Worm (Caenorhabditis elegans) whole organism, L4/young adult: Measurements from ENCODE around the gene W01A11.1.

Experiments used
- W03F9.2 ChIP-seq: fragments of 150-350 bp; optimal IDR thresholded peaks from 2 replicates; lab custom pipeline; 2014; ENCODE audit warnings: missing biosample characterization, missing genetic modification characterization
- dao-5 ChIP-seq: sonication (generic microtip); optimal IDR thresholded peaks from 2 replicates; lab custom pipeline; 2016; ENCODE audit warnings: missing genotype, missing genetic modification characterization, moderate library complexity, missing compliant biosample characterization
- him-1 ChIP-seq: sonication (generic microtip); optimal IDR thresholded peaks from 2 replicates; lab custom pipeline; 2016; ENCODE audit warnings: missing genotype, missing genetic modification reagents, missing genetic modification characterization, missing compliant biosample characterization

DNA sequence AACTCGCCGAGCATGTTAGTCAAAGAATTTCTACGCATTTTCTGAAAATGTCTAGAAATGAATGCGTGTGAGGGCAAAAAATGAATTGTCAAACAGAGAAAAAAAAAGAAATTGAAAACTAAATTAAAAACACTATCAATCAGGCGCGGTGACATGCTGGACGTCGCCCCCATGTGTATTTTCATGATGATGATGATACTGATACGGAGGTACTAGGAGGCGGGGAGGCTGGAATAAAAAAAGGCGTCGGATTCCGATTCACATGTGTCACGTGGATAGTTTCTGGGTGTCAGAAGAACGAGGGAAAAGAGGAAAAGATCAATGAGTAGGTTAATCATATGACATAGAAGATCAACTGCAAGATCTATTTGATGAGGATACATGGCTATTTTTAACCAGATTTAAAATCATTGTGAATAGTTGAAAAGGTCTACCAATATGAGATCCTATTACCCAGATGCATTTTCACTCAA, 6.4 kb downstream of the W01A11.1 start, which contains the start of gene W01A11.7:
- no peak for TF ChIP-seq him-1 (tag; lab: Kevin White, UChicago)
- no peak for TF ChIP-seq dao-5 (tag; lab: Kevin White, UChicago)
- no peak for TF ChIP-seq W03F9.2 (tag; lab: Kevin White, UChicago)
